Fruit fly (Drosophila melanogaster): ENCODE data around the gene RhoGAP19D.

RhoGAP19D gene

DNA sequence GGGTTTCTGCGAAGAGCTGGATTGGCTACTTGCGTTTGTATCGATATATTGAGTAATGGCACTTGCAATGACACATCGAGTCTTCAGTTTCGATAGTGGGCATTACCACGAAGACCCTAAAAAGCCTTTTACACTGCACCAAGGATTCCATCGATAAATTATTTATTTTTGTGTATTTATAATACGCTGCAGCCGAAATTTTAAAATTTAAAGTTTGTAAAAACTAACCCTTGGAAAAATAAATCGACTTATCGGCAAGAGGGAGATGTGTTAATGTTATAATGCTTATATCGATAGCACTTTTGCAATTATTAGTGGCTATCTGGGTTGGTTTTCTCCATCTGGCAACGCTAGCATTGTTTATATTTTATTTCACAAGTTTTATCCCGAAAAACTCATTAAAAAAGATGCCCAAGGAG, 86.7 kb downstream of the RhoGAP19D start, which contains the start of the genes Pp4-19C and cactin:
TSS of gene Pp4-19C (minus strand) at position 256 of the 419 bp plus-strand sequence.
TSS of gene cactin (plus strand) at position 323 of the 419 bp plus-strand sequence.
- TF ChIP-seq ey (GFP tag; optimal IDR thresholded peaks at IDR 0.05) (peak; percentile 40), jim (GFP tag; optimal IDR thresholded peaks at IDR 0.05) (no peak), sage (GFP tag; optimal IDR thresholded peaks at IDR 0.05) (no peak), fru (GFP tag; optimal IDR thresholded peaks at IDR 0.05) (no peak), h (GFP tag; optimal IDR thresholded peaks at IDR 0.05) (peak; percentile 47), Dfd (GFP tag; optimal IDR thresholded peaks at IDR 0.05) (no peak), Myc (optimal IDR thresholded peaks at IDR 0.05) (no peak), foxo (GFP tag; optimal IDR thresholded peaks at IDR 0.05) (peak in 1 of 2 experiments; percentile 36), dl (GFP tag; optimal IDR thresholded peaks at IDR 0.05; ENCODE audit: insufficient read depth in 1 of 2, partially characterized antibody in 2 of 2) (no peak), usp (GFP tag; optimal IDR thresholded peaks at IDR 0.05) (no peak), rgr (GFP tag; optimal IDR thresholded peaks at IDR 0.05) (peak; percentile 40), psq (GFP tag; optimal IDR thresholded peaks at IDR 0.05) (peak; percentile 12), Vsx2 (GFP tag; optimal IDR thresholded peaks at IDR 0.05; ENCODE audit: partially characterized antibody) (no peak), dsf (GFP tag; optimal IDR thresholded peaks at IDR 0.05; ENCODE audit: borderline replicate concordance) (no peak), Rel (GFP tag; optimal IDR thresholded peaks at IDR 0.05) (no peak), Rel (tag; optimal IDR thresholded peaks at IDR 0.05) (no peak), N (GFP tag; optimal IDR thresholded peaks at IDR 0.05) (no peak), sv (GFP tag; optimal IDR thresholded peaks at IDR 0.05) (no peak), CG32264 (GFP tag; optimal IDR thresholded peaks at IDR 0.05) (no peak)

DNA sequence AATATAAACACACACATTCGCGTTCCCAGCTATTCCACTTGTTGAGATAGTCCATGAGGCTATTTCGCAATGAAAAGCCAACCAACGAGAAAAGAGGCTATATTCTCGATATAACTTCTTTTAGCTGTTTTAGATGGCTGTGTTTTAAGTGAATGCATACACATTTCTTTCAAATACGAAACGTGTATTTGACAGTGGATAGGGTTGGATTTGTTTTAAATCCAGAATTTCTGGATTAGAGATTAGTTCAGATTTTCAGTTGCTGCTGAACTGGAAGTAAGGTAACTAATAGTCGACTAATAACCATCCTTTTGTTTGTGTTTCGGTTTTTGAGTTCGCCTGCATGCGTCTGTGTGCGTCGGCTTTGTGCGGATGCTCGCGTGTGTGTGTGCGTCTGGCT, 87.3 kb downstream of the RhoGAP19D start:
- TF ChIP-seq lola (GFP tag; optimal IDR thresholded peaks at IDR 0.05) (no peak), Vsx2 (GFP tag; optimal IDR thresholded peaks at IDR 0.05; ENCODE audit: partially characterized antibody) (no peak), brk (GFP tag; optimal IDR thresholded peaks at IDR 0.05) (no peak), Mio (GFP tag; optimal IDR thresholded peaks at IDR 0.05) (no peak), psq (GFP tag; optimal IDR thresholded peaks at IDR 0.05) (no peak), Jra (GFP tag; optimal IDR thresholded peaks at IDR 0.05) (no peak), Hr78 (GFP tag; optimal IDR thresholded peaks at IDR 0.05) (no peak), dsf (GFP tag; optimal IDR thresholded peaks at IDR 0.05; ENCODE audit: borderline replicate concordance) (no peak), CG32264 (GFP tag; optimal IDR thresholded peaks at IDR 0.05) (no peak), OdsH (GFP tag; optimal IDR thresholded peaks at IDR 0.05) (no peak), Abd-B (GFP tag; optimal IDR thresholded peaks at IDR 0.05) (no peak), dmrt93B (GFP tag; optimal IDR thresholded peaks at IDR 0.05) (no peak), Dfd (GFP tag; optimal IDR thresholded peaks at IDR 0.05) (no peak), Myc (optimal IDR thresholded peaks at IDR 0.05) (no peak), CrebA (GFP tag; optimal IDR thresholded peaks at IDR 0.05; ENCODE audit: borderline replicate concordance) (no peak), foxo (GFP tag; optimal IDR thresholded peaks at IDR 0.05) (no peak)

All from whole organism, wandering third instar larva.